Fruit fly (Drosophila melanogaster) whole organism, prepupa: ENCODE results near the gene CG4743.

ENCODE experiments used
- Blimp-1 ChIP-seq: fragments of 200-800 bp; sonication (Bioruptor generic); optimal IDR thresholded peaks from 3 replicates; lab custom pipeline; 2017; ENCODE audit warnings: missing biosample characterization, missing genetic modification characterization, mild to moderate bottlenecking, moderate library complexity, missing genetic modification reagents
- CG10631 ChIP-seq: fragments of 200-800 bp; sonication (Bioruptor generic); optimal IDR thresholded peaks from 2 replicates; lab custom pipeline; 2016; ENCODE audit warnings: missing biosample characterization, missing genetic modification characterization
- CG10669 ChIP-seq: fragments of 200-800 bp; sonication (Bioruptor generic); optimal IDR thresholded peaks from 3 replicates; lab custom pipeline; 2018; ENCODE audit warnings: missing biosample characterization, mild to moderate bottlenecking, missing genetic modification characterization, moderate library complexity
- CG11294 ChIP-seq: fragments of 200-800 bp; sonication (Bioruptor generic); IDR thresholded peaks from 2 replicates; pipeline ENCODE4 v1.3.6; 2022; ENCODE audit warnings: missing biosample characterization, missing genetic modification characterization
- CG11762 ChIP-seq: fragments of 200-800 bp; sonication (Bioruptor generic); optimal IDR thresholded peaks from 3 replicates; lab custom pipeline; 2016; ENCODE audit warnings: missing biosample characterization, missing genetic modification characterization; ENCODE audit not compliant: insufficient read depth
- CG11902 ChIP-seq: fragments of 200-800 bp; sonication (Bioruptor generic); optimal IDR thresholded peaks from 3 replicates; lab custom pipeline; 2016; ENCODE audit warnings: missing biosample characterization, missing genetic modification characterization
- CG16779 ChIP-seq: fragments of 200-800 bp; sonication (Bioruptor generic); optimal IDR thresholded peaks from 3 replicates; lab custom pipeline; 2017; ENCODE audit warnings: missing biosample characterization, mild to moderate bottlenecking, missing genetic modification characterization
- CG3032 ChIP-seq: fragments of 200-800 bp; optimal IDR thresholded peaks from 2 replicates; lab custom pipeline; 2019; ENCODE audit warnings: missing biosample characterization, mild to moderate bottlenecking, missing genetic modification characterization, moderate library complexity
- CG31627 ChIP-seq: fragments of 200-800 bp; sonication (Bioruptor generic); optimal IDR thresholded peaks from 3 replicates; lab custom pipeline; 2016; ENCODE audit warnings: missing biosample characterization, missing genetic modification characterization
- CG32006 ChIP-seq: fragments of 200-800 bp; sonication (Bioruptor generic); optimal IDR thresholded peaks from 3 replicates; lab custom pipeline; 2017; ENCODE audit warnings: missing biosample characterization, mild to moderate bottlenecking, missing genetic modification characterization
- CG34406 ChIP-seq: fragments of 200-800 bp; sonication (Bioruptor generic); optimal IDR thresholded peaks from 3 replicates; lab custom pipeline; 2016; ENCODE audit warnings: missing biosample characterization, missing genetic modification characterization
- CG3919 ChIP-seq: fragments of 200-800 bp; sonication (Bioruptor generic); optimal IDR thresholded peaks from 3 replicates; lab custom pipeline; 2016; ENCODE audit warnings: missing biosample characterization, missing genetic modification characterization
- CG6163 ChIP-seq: fragments of 200-800 bp; sonication (Bioruptor generic); IDR thresholded peaks from 3 replicates; pipeline ENCODE4 v1.3.6; 2022; ENCODE audit warnings: missing biosample characterization, missing genetic modification characterization
- CG6792 ChIP-seq: fragments of 200-800 bp; sonication (Bioruptor generic); optimal IDR thresholded peaks from 3 replicates; lab custom pipeline; 2016; ENCODE audit warnings: missing biosample characterization, missing genetic modification characterization
- CG6808 ChIP-seq: fragments of 200-800 bp; sonication (Bioruptor generic); optimal IDR thresholded peaks from 3 replicates; lab custom pipeline; 2017; ENCODE audit warnings: missing biosample characterization, missing genetic modification characterization, mild to moderate bottlenecking, moderate library complexity, missing genetic modification reagents
- CG6854 ChIP-seq: fragments of 200-800 bp; sonication (Bioruptor generic); optimal IDR thresholded peaks from 2 replicates; lab custom pipeline; 2017; ENCODE audit warnings: missing biosample characterization, mild to moderate bottlenecking, missing genetic modification characterization
- CG7368 ChIP-seq: fragments of 200-800 bp; sonication (Bioruptor generic); optimal IDR thresholded peaks from 3 replicates; lab custom pipeline; 2016; ENCODE audit warnings: missing biosample characterization, missing genetic modification characterization
- CG8119 ChIP-seq: fragments of 200-800 bp; sonication (Bioruptor generic); IDR thresholded peaks from 3 replicates; pipeline ENCODE4 v1.3.6; 2022; ENCODE audit warnings: missing biosample characterization, missing genetic modification characterization
- CG8319 ChIP-seq: fragments of 200-800 bp; sonication (Bioruptor generic); optimal IDR thresholded peaks from 3 replicates; lab custom pipeline; 2016; ENCODE audit warnings: missing biosample characterization, missing genetic modification characterization
- CG9139 ChIP-seq: fragments of 200-800 bp; sonication (Bioruptor generic); optimal IDR thresholded peaks from 3 replicates; lab custom pipeline; 2017; ENCODE audit warnings: missing biosample characterization, mild to moderate bottlenecking, missing genetic modification characterization
- Eip75B ChIP-seq: fragments of 200-800 bp; sonication (Bioruptor generic); optimal IDR thresholded peaks from 3 replicates; lab custom pipeline; 2016; ENCODE audit warnings: missing biosample characterization, missing genetic modification characterization
- Eip78C ChIP-seq: fragments of 200-800 bp; sonication (Bioruptor generic); peaks from one replicate; lab custom pipeline; 2016; ENCODE audit warnings: missing biosample characterization, missing genetic modification characterization
- Ets96B ChIP-seq: fragments of 200-800 bp; optimal IDR thresholded peaks from 2 replicates; lab custom pipeline; 2019; ENCODE audit warnings: missing biosample characterization, mild to moderate bottlenecking, missing genetic modification characterization, moderate library complexity
- Gug ChIP-seq: fragments of 200-800 bp; sonication (Bioruptor generic); IDR thresholded peaks from 2 replicates; pipeline ENCODE4 v1.3.6; 2022; ENCODE audit warnings: missing biosample characterization, missing genetic modification characterization
- Hr38 ChIP-seq: sonication (Bioruptor generic); optimal IDR thresholded peaks from 2 replicates; lab custom pipeline; 2016; ENCODE audit warnings: missing biosample characterization, missing genetic modification characterization
- Hr39 ChIP-seq: fragments of 200-800 bp; sonication (Bioruptor generic); optimal IDR thresholded peaks from 2 replicates; lab custom pipeline; 2016; ENCODE audit warnings: missing biosample characterization, missing genetic modification characterization
- Lpt ChIP-seq: fragments of 200-800 bp; sonication (Bioruptor generic); optimal IDR thresholded peaks from 3 replicates; lab custom pipeline; 2016; ENCODE audit warnings: missing biosample characterization, missing genetic modification characterization
- Met ChIP-seq: fragments of 200-800 bp; sonication (Bioruptor generic); optimal IDR thresholded peaks from 3 replicates; lab custom pipeline; 2016; ENCODE audit warnings: missing biosample characterization, missing genetic modification characterization
- Smox ChIP-seq: fragments of 200-800 bp; sonication (Bioruptor generic); optimal IDR thresholded peaks from 3 replicates; lab custom pipeline; 2016; ENCODE audit warnings: missing biosample characterization, missing genetic modification characterization
- Sox102F ChIP-seq: fragments of 200-800 bp; sonication (Bioruptor generic); optimal IDR thresholded peaks from 2 replicates; lab custom pipeline; 2016; ENCODE audit warnings: missing biosample characterization, mild to moderate bottlenecking, missing genetic modification characterization
- Sox14 ChIP-seq: fragments of 200-800 bp; sonication (Bioruptor generic); optimal IDR thresholded peaks from 3 replicates; lab custom pipeline; 2016; ENCODE audit warnings: missing biosample characterization, missing genetic modification characterization
- Sox15 ChIP-seq: fragments of 200-800 bp; sonication (Bioruptor generic); optimal IDR thresholded peaks from 3 replicates; lab custom pipeline; 2016; ENCODE audit warnings: missing biosample characterization, missing genetic modification characterization
- achi ChIP-seq: fragments of 200-800 bp; sonication (Bioruptor generic); optimal IDR thresholded peaks from 3 replicates; lab custom pipeline; 2016; ENCODE audit warnings: missing biosample characterization, missing genetic modification characterization
- acj6 ChIP-seq: fragments of 200-800 bp; sonication (Bioruptor generic); optimal IDR thresholded peaks from 3 replicates; lab custom pipeline; 2016; ENCODE audit warnings: missing biosample characterization, missing genetic modification characterization
- cyc ChIP-seq: fragments of 200-800 bp; sonication (Bioruptor generic); optimal IDR thresholded peaks from 3 replicates; lab custom pipeline; 2016; ENCODE audit warnings: missing biosample characterization, missing genetic modification characterization
- dsx ChIP-seq: fragments of 200-800 bp; optimal IDR thresholded peaks from 3 replicates; lab custom pipeline; 2019; ENCODE audit warnings: missing biosample characterization, mild to moderate bottlenecking, missing genetic modification characterization, moderate library complexity; ENCODE audit not compliant: poor library complexity, severe bottlenecking
- eg ChIP-seq: fragments of 200-800 bp; sonication (Bioruptor generic); IDR thresholded peaks from 3 replicates; pipeline ENCODE4 v1.3.6; 2022; ENCODE audit warnings: missing biosample characterization, missing genetic modification characterization
- esn ChIP-seq: fragments of 200-800 bp; sonication (Bioruptor generic); optimal IDR thresholded peaks from 2 replicates; lab custom pipeline; 2016; ENCODE audit warnings: missing biosample characterization, mild to moderate bottlenecking, missing genetic modification characterization, moderate library complexity
- fkh ChIP-seq: fragments of 200-800 bp; sonication (Bioruptor generic); optimal IDR thresholded peaks from 3 replicates; lab custom pipeline; 2017; ENCODE audit warnings: missing biosample characterization, mild to moderate bottlenecking, missing genetic modification characterization, moderate library complexity
- lz ChIP-seq: fragments of 200-800 bp; sonication (Bioruptor generic); optimal IDR thresholded peaks from 3 replicates; lab custom pipeline; 2016; ENCODE audit warnings: missing biosample characterization, missing genetic modification characterization
- pdm3 ChIP-seq: fragments of 200-800 bp; sonication (Bioruptor generic); optimal IDR thresholded peaks from 3 replicates; lab custom pipeline; 2016; ENCODE audit warnings: missing biosample characterization, missing genetic modification characterization
- salr ChIP-seq, 2 experiments: fragments of 200-800 bp; sonication (Bioruptor generic); optimal IDR thresholded peaks; 3 replicates each; lab custom pipeline; 2016 to 2018; ENCODE audit warnings: missing biosample characterization in 2 of 2, missing genetic modification characterization in 2 of 2, mild to moderate bottlenecking in 1 of 2
- spab ChIP-seq: fragments of 200-800 bp; sonication (Bioruptor generic); optimal IDR thresholded peaks from 2 replicates; lab custom pipeline; 2017; ENCODE audit warnings: missing biosample characterization, mild to moderate bottlenecking, missing genetic modification characterization, missing genetic modification reagents
- ss ChIP-seq, 2 experiments: fragments of 200-800 bp; sonication (Bioruptor generic); optimal IDR thresholded peaks; 2 replicates in 1 of 2; 3 replicates in 1 of 2; lab custom pipeline; 2017 to 2018; ENCODE audit warnings: mild to moderate bottlenecking in 2 of 2, missing biosample characterization in 2 of 2, missing genetic modification characterization in 2 of 2, moderate library complexity in 1 of 2
- svp ChIP-seq: fragments of 200-800 bp; sonication (Bioruptor generic); peaks from one replicate; lab custom pipeline; 2016; ENCODE audit warnings: missing biosample characterization, missing genetic modification characterization

CG4743 gene

DNA sequence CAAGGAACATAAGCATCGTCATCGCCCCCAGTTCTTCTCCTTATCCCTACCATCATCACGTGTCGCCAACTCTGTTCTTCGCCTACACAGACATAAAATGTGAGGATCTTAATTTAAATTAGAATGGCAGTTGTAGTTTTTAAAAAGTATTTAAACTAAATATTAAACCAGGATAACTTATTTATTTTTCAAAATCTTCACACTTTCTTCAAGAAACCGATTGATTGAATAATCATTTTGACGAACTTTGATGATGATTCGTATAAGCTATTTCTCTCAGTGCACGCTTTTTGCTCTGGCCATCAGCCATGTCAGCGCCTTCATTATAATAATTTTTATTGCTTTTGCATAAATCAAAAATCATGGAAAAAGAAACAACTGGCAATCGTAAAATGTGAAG, 41.4 kb downstream of the CG4743 start (continued):
- peak; percentile 36 for TF ChIP-seq Blimp-1
- TF ChIP-seq ss (GFP tag; optimal IDR thresholded peaks at IDR 0.05; lab: Kevin White, UChicago) = peak; percentile 37 to 70
- TF ChIP-seq CG32006 (GFP tag; lab: Kevin White, UChicago) = peak; percentile 35
- peak; percentile 8 for TF ChIP-seq CG11902
- peak; percentile 39 for TF ChIP-seq Sox15
- peak; percentile 61 for TF ChIP-seq CG6792
- TF ChIP-seq CG11294 (GFP tag; lab: Robert Waterston, UW) = no peak
- peak; percentile 76 for TF ChIP-seq lz (GFP tag; lab: Kevin White, UChicago)
- peak; percentile 92 for TF ChIP-seq svp (GFP tag; lab: Kevin White, UChicago)
- TF ChIP-seq Smox (GFP tag; lab: Kevin White, UChicago) = peak; percentile 78
- peak; percentile 4 for TF ChIP-seq CG9139 (GFP tag; lab: Kevin White, UChicago)
- TF ChIP-seq eg (GFP tag; lab: Robert Waterston, UW) = no peak
- TF ChIP-seq CG3919 (GFP tag; lab: Kevin White, UChicago) = peak; percentile 72
- TF ChIP-seq CG7368 = peak; percentile 51
- TF ChIP-seq, all 60 proteins: peak for 47

DNA sequence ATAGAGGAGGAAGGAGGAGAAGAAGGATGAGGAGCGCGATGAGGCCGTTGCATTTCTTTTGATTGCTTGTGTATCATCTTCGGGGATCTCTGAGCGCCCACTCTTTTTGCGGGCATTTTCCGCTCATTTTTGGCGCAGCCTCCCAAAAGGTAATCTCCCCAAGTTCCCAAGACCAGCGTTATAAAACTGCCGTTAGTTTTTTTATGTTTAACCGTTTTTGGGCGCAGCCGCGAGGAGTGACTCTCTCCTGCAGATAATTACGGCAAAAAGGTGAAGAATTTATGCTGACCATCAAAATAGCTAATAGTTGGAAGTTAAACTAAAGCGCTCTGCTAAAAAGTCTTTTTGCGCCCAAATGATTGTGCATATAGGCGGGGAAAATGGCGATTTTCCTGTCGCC, 42.0 kb downstream of the CG4743 start:
- TF ChIP-seq acj6 (GFP tag; lab: Kevin White, UChicago) = no peak
- no peak for TF ChIP-seq Eip75B (GFP tag; lab: Kevin White, UChicago)
- no peak for TF ChIP-seq fkh (GFP tag; lab: Kevin White, UChicago)

DNA sequence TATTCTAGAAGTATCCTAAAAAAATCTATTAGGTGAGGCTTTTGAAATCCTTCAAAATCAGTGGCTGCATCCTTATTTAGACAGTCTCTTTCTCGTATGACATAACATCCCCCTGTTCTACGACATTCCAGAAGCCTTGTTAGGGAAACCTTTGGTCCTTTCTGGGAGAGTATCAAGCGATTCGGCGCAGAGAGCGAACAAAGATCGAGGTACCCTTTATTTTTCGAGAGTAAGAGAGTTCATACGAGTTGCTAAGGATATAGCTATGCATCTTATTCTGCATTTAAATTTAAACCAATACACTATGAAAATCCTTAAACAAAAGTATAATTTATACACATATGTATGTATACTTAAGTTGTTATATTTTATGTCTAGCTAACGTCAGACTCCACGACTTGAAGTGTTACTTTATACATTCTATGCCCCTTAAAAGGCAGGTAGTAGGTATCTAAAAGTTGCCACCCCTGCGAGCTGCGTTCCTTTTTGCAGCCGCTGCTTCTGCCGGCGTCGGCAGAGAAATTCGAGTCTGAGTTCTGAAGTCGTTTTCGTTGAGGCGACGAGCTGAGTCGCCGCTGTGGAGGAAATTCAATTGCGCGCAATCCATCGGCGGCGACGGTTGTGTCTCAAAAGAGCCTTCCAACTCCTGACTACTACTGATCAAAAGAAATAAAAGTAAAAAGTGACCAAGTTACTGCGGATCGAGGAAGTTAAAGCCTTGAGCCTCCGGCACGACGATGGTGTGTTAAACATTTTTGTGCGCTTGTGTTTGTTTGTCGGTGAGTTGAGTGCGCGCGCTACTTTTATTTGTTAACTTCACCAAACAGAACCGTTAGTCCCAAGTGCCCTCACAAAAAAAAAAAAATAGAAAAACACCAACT, 42.8 kb downstream of the CG4743 start, which contains the start of gene jigr1:
Gene jigr1, plus strand, starts transcription at position 550 of the 881 bp plus-strand sequence.
- TF ChIP-seq CG8119 (GFP tag; lab: Robert Waterston, UW) (0 out of 3 replicates have a peak, but pooled peaks have one; percentile 29), CG6808 (GFP tag; lab: Kevin White, UChicago) (peak; percentile 79), CG6854 (GFP tag; lab: Kevin White, UChicago) (peak; percentile 28), svp (GFP tag; lab: Kevin White, UChicago) (peak; percentile 85), dsx (GFP tag; lab: Kevin White, UChicago) (peak; percentile 68), CG3919 (GFP tag; lab: Kevin White, UChicago) (peak; percentile 75), Ets96B (tag; lab: Kevin White, UChicago) (peak; percentile 62), Lpt (GFP tag; lab: Kevin White, UChicago) (no peak), CG34406 (GFP tag; lab: Kevin White, UChicago) (peak; percentile 44), ss (GFP tag; optimal IDR thresholded peaks at IDR 0.05; lab: Kevin White, UChicago) (peak; percentile 74 to 80), Met (GFP tag; lab: Kevin White, UChicago) (peak; percentile 84), CG6163 (GFP tag; lab: Robert Waterston, UW) (peak; percentile 41; the same call in 1 of the 3 replicates), achi (peak; percentile 71), cyc (GFP tag; lab: Kevin White, UChicago) (peak; percentile 71), Hr38 (GFP tag; lab: Kevin White, UChicago) (no peak), Sox14 (peak; percentile 73), Hr39 (GFP tag; lab: Kevin White, UChicago) (peak; percentile 66), fkh (GFP tag; lab: Kevin White, UChicago) (no peak), Sox102F (GFP tag; lab: Kevin White, UChicago) (peak; percentile 82), eg (GFP tag; lab: Robert Waterston, UW) (no peak), CG31627 (GFP tag; lab: Kevin White, UChicago) (peak; percentile 77), esn (GFP tag; lab: Kevin White, UChicago) (peak; percentile 84), CG11294 (GFP tag; lab: Robert Waterston, UW) (no peak), CG3032 (tag; lab: Kevin White, UChicago) (peak; percentile 58), CG9139 (GFP tag; lab: Kevin White, UChicago) (peak; percentile 57), pdm3 (GFP tag; lab: Kevin White, UChicago) (peak; percentile 63), CG8319 (no peak), Eip78C (GFP tag; lab: Kevin White, UChicago) (peak; percentile 92), spab (GFP tag; lab: Kevin White, UChicago) (peak; percentile 53), CG11762 (peak; percentile 50), CG16779 (tag; lab: Kevin White, UChicago) (no peak), CG10669 (peak; percentile 69), CG10631 (GFP tag; lab: Kevin White, UChicago) (peak; percentile 56), salr (GFP tag; optimal IDR thresholded peaks at IDR 0.05; lab: Kevin White, UChicago) (peak; percentile 3 to 31), Gug (GFP tag; lab: Robert Waterston, UW) (no peak)
